Fruit fly (Drosophila melanogaster) whole organism, embryonic: Measurements from ENCODE around the gene stg.
A peak's percentile ranks its signal among the peaks of the same experiment; 100 is the strongest.

Source experiments
- Bteb2 ChIP-seq: fragments of 200-800 bp; sonication (Bioruptor generic); optimal IDR thresholded peaks from 2 replicates; lab custom pipeline; 2016; ENCODE audit warnings: missing biosample characterization, missing genetic modification characterization
- CG11696 ChIP-seq: fragments of 200-800 bp; sonication (Bioruptor generic); IDR thresholded peaks from 2 replicates; pipeline ENCODE4 v1.3.6; 2022; ENCODE audit warnings: missing biosample characterization, missing genetic modification characterization
- CG12071 ChIP-seq: fragments of 200-800 bp; sonication (Bioruptor generic); optimal IDR thresholded peaks from 3 replicates; lab custom pipeline; 2018; ENCODE audit warnings: missing biosample characterization, mild to moderate bottlenecking, missing genetic modification characterization
- CG13287 ChIP-seq: fragments of 200-800 bp; sonication (Bioruptor generic); IDR thresholded peaks from 2 replicates; pipeline ENCODE4 v1.3.6; 2022; ENCODE audit warnings: missing biosample characterization, missing genetic modification characterization; ENCODE audit not compliant: partially characterized antibody
- CG17186 ChIP-seq: fragments of 200-800 bp; sonication (Bioruptor generic); optimal IDR thresholded peaks from 3 replicates; lab custom pipeline; 2017; ENCODE audit warnings: missing biosample characterization, missing genetic modification reagents, missing genetic modification characterization
- CG18764 ChIP-seq: fragments of 200-800 bp; sonication (Bioruptor generic); optimal IDR thresholded peaks from 3 replicates; lab custom pipeline; 2016; ENCODE audit warnings: missing biosample characterization, missing genetic modification characterization
- CG31365 ChIP-seq: fragments of 200-800 bp; sonication (Bioruptor generic); optimal IDR thresholded peaks from 2 replicates; lab custom pipeline; 2018; ENCODE audit warnings: missing biosample characterization, mild to moderate bottlenecking, missing genetic modification characterization
- CG31441 ChIP-seq: fragments of 200-800 bp; sonication (Bioruptor generic); IDR thresholded peaks from 2 replicates; pipeline ENCODE4 v1.3.6; 2022; ENCODE audit warnings: missing biosample characterization, missing genetic modification characterization
- CG32532 ChIP-seq: fragments of 200-800 bp; sonication (Bioruptor generic); IDR thresholded peaks from 2 replicates; pipeline ENCODE4 v1.3.6; 2022; ENCODE audit warnings: missing biosample characterization, missing genetic modification characterization
- CG34422 ChIP-seq: fragments of 200-800 bp; sonication (Bioruptor generic); IDR thresholded peaks from 3 replicates; pipeline ENCODE4 v1.3.6; 2022; ENCODE audit warnings: missing biosample characterization, missing genetic modification characterization
- CG4730 ChIP-seq: fragments of 200-800 bp; sonication (Bioruptor generic); IDR thresholded peaks from 2 replicates; pipeline ENCODE4 v1.3.6; 2022; ENCODE audit warnings: missing biosample characterization, missing genetic modification characterization
- CG5180 ChIP-seq: fragments of 200-800 bp; sonication (Bioruptor generic); optimal IDR thresholded peaks from 3 replicates; lab custom pipeline; 2017; ENCODE audit warnings: missing biosample characterization, missing genetic modification characterization, mild to moderate bottlenecking, moderate library complexity, missing genetic modification reagents
- CG6254 ChIP-seq: fragments of 200-800 bp; sonication (Bioruptor generic); optimal IDR thresholded peaks from 3 replicates; lab custom pipeline; 2017; ENCODE audit warnings: mild to moderate bottlenecking, missing biosample characterization, missing genetic modification reagents, missing genetic modification characterization
- CG6689 ChIP-seq: fragments of 200-800 bp; sonication (Bioruptor generic); IDR thresholded peaks from 2 replicates; pipeline ENCODE4 v1.3.6; 2022; ENCODE audit warnings: missing biosample characterization, missing genetic modification characterization
- CG7556 ChIP-seq: fragments of 200-800 bp; sonication (Bioruptor generic); optimal IDR thresholded peaks from 2 replicates; lab custom pipeline; 2017; ENCODE audit warnings: missing biosample characterization, mild to moderate bottlenecking, missing genetic modification characterization
- Camta ChIP-seq: fragments of 200-800 bp; sonication (Bioruptor generic); optimal IDR thresholded peaks from 2 replicates; lab custom pipeline; 2016; ENCODE audit warnings: missing biosample characterization, missing genetic modification characterization
- CkIIα-i1 ChIP-seq: fragments of 200-800 bp; sonication (Bioruptor generic); IDR thresholded peaks from 2 replicates; pipeline ENCODE4 v1.3.6; 2022; ENCODE audit warnings: missing biosample characterization, missing genetic modification characterization
- CrebB ChIP-seq: fragments of 200-800 bp; sonication (Bioruptor generic); optimal IDR thresholded peaks from 3 replicates; lab custom pipeline; 2018; ENCODE audit warnings: missing biosample characterization, mild to moderate bottlenecking, missing genetic modification characterization
- D ChIP-seq, 2 experiments: fragments of 200-800 bp in 1 of 2; fragments of >200 bp in 1 of 2; sonication (Bioruptor generic) in 1 of 2; optimal IDR thresholded peaks; 2 replicates in 1 of 2; 3 replicates in 1 of 2; lab custom pipeline; 2017; ENCODE audit warnings: mild to moderate bottlenecking in 1 of 2, missing biosample characterization in 1 of 2, missing genetic modification characterization in 1 of 2, missing genetic modification reagents in 1 of 2
- D19B ChIP-seq: fragments of 200-800 bp; sonication (Bioruptor generic); optimal IDR thresholded peaks from 2 replicates; lab custom pipeline; 2017; ENCODE audit warnings: missing biosample characterization, mild to moderate bottlenecking, missing genetic modification characterization
- Doc2 ChIP-seq: fragments of 200-800 bp; sonication (Bioruptor generic); IDR thresholded peaks from 2 replicates; pipeline ENCODE4 v1.3.6; 2022; ENCODE audit warnings: missing biosample characterization, missing genetic modification characterization
- Drgx ChIP-seq: fragments of 200-800 bp; sonication (Bioruptor generic); IDR thresholded peaks from 2 replicates; pipeline ENCODE4 v1.3.6; 2022; ENCODE audit warnings: missing biosample characterization, missing genetic modification characterization
- Ets65A ChIP-seq: fragments of 200-800 bp; sonication (Bioruptor generic); peaks from one replicate; lab custom pipeline; 2016; ENCODE audit warnings: missing biosample characterization, missing genetic modification characterization
- PHDP ChIP-seq: fragments of 200-800 bp; sonication (Bioruptor generic); optimal IDR thresholded peaks from 3 replicates; lab custom pipeline; 2018; ENCODE audit warnings: missing biosample characterization, mild to moderate bottlenecking, missing genetic modification characterization, moderate library complexity
- Sox100B ChIP-seq: fragments of 200-800 bp; sonication (Bioruptor generic); optimal IDR thresholded peaks from 3 replicates; lab custom pipeline; 2018; ENCODE audit warnings: missing biosample characterization, mild to moderate bottlenecking, missing genetic modification characterization
- Sox102F ChIP-seq: fragments of 200-800 bp; sonication (Bioruptor generic); optimal IDR thresholded peaks from 2 replicates; lab custom pipeline; 2018; ENCODE audit warnings: missing biosample characterization, mild to moderate bottlenecking, missing genetic modification characterization, moderate library complexity
- bsh ChIP-seq, 2 experiments: fragments of 200-800 bp; sonication (Bioruptor generic); optimal IDR thresholded peaks; 2 replicates each; lab custom pipeline; 2017 to 2018; ENCODE audit warnings: mild to moderate bottlenecking in 2 of 2, missing biosample characterization in 2 of 2, missing genetic modification characterization in 2 of 2, moderate library complexity in 1 of 2
- crp ChIP-seq, 2 experiments: fragments of 200-800 bp; sonication (Bioruptor generic); optimal IDR thresholded peaks; 2 replicates in 1 of 2; 3 replicates in 1 of 2; lab custom pipeline; 2017; ENCODE audit warnings: missing biosample characterization in 2 of 2, missing genetic modification characterization in 2 of 2, mild to moderate bottlenecking in 1 of 2, moderate library complexity in 1 of 2
- emc ChIP-seq: fragments of 200-800 bp; sonication (Bioruptor generic); optimal IDR thresholded peaks from 2 replicates; lab custom pipeline; 2016; ENCODE audit warnings: missing biosample characterization, missing genetic modification characterization
- gem ChIP-seq: fragments of 200-800 bp; sonication (Bioruptor generic); optimal IDR thresholded peaks from 2 replicates; lab custom pipeline; 2019; ENCODE audit warnings: missing biosample characterization, mild to moderate bottlenecking, missing genetic modification characterization, moderate library complexity
- insv ChIP-seq, 2 experiments: fragments of 200-800 bp; sonication (Bioruptor generic); optimal IDR thresholded peaks; 3 replicates each; lab custom pipeline; 2016 to 2018; ENCODE audit warnings: missing biosample characterization in 2 of 2, missing genetic modification characterization in 2 of 2
- inv ChIP-seq: fragments of 200-800 bp; sonication (Bioruptor generic); IDR thresholded peaks from 2 replicates; pipeline ENCODE4 v1.3.6; 2022; ENCODE audit warnings: missing biosample characterization, missing genetic modification characterization; ENCODE audit not compliant: partially characterized antibody
- lbe ChIP-seq: fragments of 200-800 bp; sonication (Bioruptor generic); optimal IDR thresholded peaks from 2 replicates; lab custom pipeline; 2016; ENCODE audit warnings: missing biosample characterization, mild to moderate bottlenecking, missing genetic modification characterization
- nom ChIP-seq: fragments of 200-800 bp; sonication (Bioruptor generic); optimal IDR thresholded peaks from 2 replicates; lab custom pipeline; 2017; ENCODE audit warnings: missing biosample characterization, missing genetic modification characterization, mild to moderate bottlenecking, moderate library complexity, missing genetic modification reagents
- pan ChIP-seq, 4 experiments: fragments of >200 bp in 3 of 4; fragments of 200-800 bp in 1 of 4; sonication (Bioruptor generic) in 1 of 4; optimal IDR thresholded peaks in 3 of 4; IDR thresholded peaks in 1 of 4; 2 replicates each; pipeline versions ENCODE4 v1.3.6 to Lab custom; 2017 to 2022; ENCODE audit warnings: missing biosample characterization in 2 of 4, missing genetic modification characterization in 2 of 4, mixed read lengths in 1 of 4
- rib ChIP-seq: fragments of 200-800 bp; sonication (Bioruptor generic); IDR thresholded peaks from 2 replicates; pipeline ENCODE4 v1.3.6; 2022; ENCODE audit warnings: missing biosample characterization, missing genetic modification characterization
- sd ChIP-seq: fragments of 200-800 bp; sonication (Bioruptor generic); optimal IDR thresholded peaks from 3 replicates; lab custom pipeline; 2018; ENCODE audit warnings: missing biosample characterization, mild to moderate bottlenecking, missing genetic modification characterization, moderate library complexity
- sens ChIP-seq: fragments of 200-800 bp; sonication (Bioruptor generic); peaks from one replicate; lab custom pipeline; 2016; ENCODE audit warnings: missing biosample characterization, missing genetic modification characterization
- sima ChIP-seq: fragments of 200-800 bp; sonication (Bioruptor generic); optimal IDR thresholded peaks from 2 replicates; lab custom pipeline; 2016; ENCODE audit warnings: missing biosample characterization, missing genetic modification characterization
- so ChIP-seq: fragments of 200-800 bp; sonication (Bioruptor generic); IDR thresholded peaks from 3 replicates; pipeline ENCODE4 v1.3.6; 2022; ENCODE audit warnings: missing biosample characterization, missing genetic modification characterization
- tll ChIP-seq, 2 experiments: fragments of 200-800 bp in 1 of 2; fragments of >200 bp in 1 of 2; sonication (Bioruptor generic) in 1 of 2; optimal IDR thresholded peaks; 2 replicates each; lab custom pipeline; 2017 to 2019; ENCODE audit warnings: missing biosample characterization in 2 of 2, missing genetic modification characterization in 2 of 2, mild to moderate bottlenecking in 1 of 2, moderate library complexity in 1 of 2
- zfh1 ChIP-seq: fragments of 200-800 bp; sonication (Bioruptor generic); IDR thresholded peaks from 3 replicates; pipeline ENCODE4 v1.3.6; 2022; ENCODE audit warnings: missing biosample characterization, missing genetic modification characterization

Gene stg

dm6 chr3R:29257890-29258691 is 2.5 kb upstream of the stg start (continued):
- TF ChIP-seq tll (GFP tag; optimal IDR thresholded peaks at IDR 0.05; lab: Kevin White, UChicago): peak in 1 of 2 experiments; percentile 82
- TF ChIP-seq crp (GFP tag; optimal IDR thresholded peaks at IDR 0.05; lab: Kevin White, UChicago): peak in 1 of 2 experiments; percentile 70
- TF ChIP-seq nom (GFP tag; lab: Kevin White, UChicago): peak; percentile 27
- TF ChIP-seq CG6689: no peak
- no peak for TF ChIP-seq pan (optimal IDR thresholded peaks at IDR 0.05; lab: Kevin White, UChicago)
- TF ChIP-seq pan (GFP tag; optimal IDR thresholded peaks at IDR 0.05 in 1 of 2, IDR thresholded peaks at IDR 0.05 in 1 of 2): no peak

dm6 chr3R:29256811-29257439 is 1.3 kb upstream of the stg start:
- TF ChIP-seq nom (GFP tag; lab: Kevin White, UChicago): peak; percentile 26
- peak; percentile 81 for TF ChIP-seq lbe (GFP tag; lab: Kevin White, UChicago)
- 0 out of 2 replicates have a peak, but pooled peaks have one; percentile 11 for TF ChIP-seq CG4730 (GFP tag; lab: Robert Waterston, UW)
- TF ChIP-seq Camta (GFP tag; lab: Kevin White, UChicago): no peak
- TF ChIP-seq zfh1 (GFP tag; lab: Robert Waterston, UW): peak; percentile 51; the same call in 1 of the 3 replicates
- peak; percentile 61 for TF ChIP-seq sens (GFP tag; lab: Kevin White, UChicago)
- TF ChIP-seq CG18764: no peak
- TF ChIP-seq bsh (GFP tag; optimal IDR thresholded peaks at IDR 0.05; lab: Kevin White, UChicago): peak in 1 of 2 experiments; percentile 61
- peak; percentile 61 for TF ChIP-seq Ets65A
- peak; percentile 56 for TF ChIP-seq Drgx (GFP tag; lab: Robert Waterston, UW)
- peak; percentile 39; the same call in 1 of the 2 replicates for TF ChIP-seq CG6689
- TF ChIP-seq D (optimal IDR thresholded peaks at IDR 0.05; lab: Kevin White, UChicago): no peak
- TF ChIP-seq D (GFP tag; optimal IDR thresholded peaks at IDR 0.05; lab: Kevin White, UChicago): no peak
- TF ChIP-seq so (GFP tag; lab: Robert Waterston, UW): 0 out of 3 replicates have a peak, but pooled peaks have one; percentile 15

dm6 chr3R:29255963-29256527 is 445 bp upstream of the stg start, which contains the start of gene CG45544:
CG45544 (plus strand) TSS chr3R:29256485.
- TF ChIP-seq PHDP (tag; lab: Kevin White, UChicago) (no peak), CG6254 (GFP tag; lab: Kevin White, UChicago) (no peak), CrebB (tag; lab: Kevin White, UChicago) (no peak), Doc2 (GFP tag; lab: Robert Waterston, UW) (no peak), insv (GFP tag; optimal IDR thresholded peaks at IDR 0.05; lab: Kevin White, UChicago) (no peak), CG5180 (GFP tag; lab: Kevin White, UChicago) (no peak), CG17186 (no peak), CG7556 (GFP tag; lab: Kevin White, UChicago) (no peak), CG31441 (no peak), rib (GFP tag; lab: Robert Waterston, UW) (no peak), CG31365 (no peak), CG32532 (GFP tag; lab: Robert Waterston, UW) (no peak), CkIIα-i1 (GFP tag; lab: Robert Waterston, UW) (no peak), Sox102F (no peak), sd (tag; lab: Kevin White, UChicago) (peak; percentile 61), CG11696 (GFP tag; lab: Robert Waterston, UW) (no peak), emc (GFP tag; lab: Kevin White, UChicago) (no peak), CG34422 (GFP tag; lab: Robert Waterston, UW) (peak; percentile 16; the same call in 1 of the 3 replicates), CG13287 (no peak), sima (GFP tag; lab: Kevin White, UChicago) (no peak), D19B (GFP tag; lab: Kevin White, UChicago) (no peak), CG12071 (GFP tag; lab: Kevin White, UChicago) (no peak), Bteb2 (GFP tag; lab: Kevin White, UChicago) (no peak), bsh (GFP tag; optimal IDR thresholded peaks at IDR 0.05; lab: Kevin White, UChicago) (peak in 1 of 2 experiments; percentile 83), inv (GFP tag; lab: Robert Waterston, UW) (no peak), gem (tag; lab: Kevin White, UChicago) (peak; percentile 13), Sox100B (GFP tag; lab: Kevin White, UChicago) (no peak)
